Worm (Caenorhabditis elegans): ENCODE results near the gene clpf-1.

DNA sequence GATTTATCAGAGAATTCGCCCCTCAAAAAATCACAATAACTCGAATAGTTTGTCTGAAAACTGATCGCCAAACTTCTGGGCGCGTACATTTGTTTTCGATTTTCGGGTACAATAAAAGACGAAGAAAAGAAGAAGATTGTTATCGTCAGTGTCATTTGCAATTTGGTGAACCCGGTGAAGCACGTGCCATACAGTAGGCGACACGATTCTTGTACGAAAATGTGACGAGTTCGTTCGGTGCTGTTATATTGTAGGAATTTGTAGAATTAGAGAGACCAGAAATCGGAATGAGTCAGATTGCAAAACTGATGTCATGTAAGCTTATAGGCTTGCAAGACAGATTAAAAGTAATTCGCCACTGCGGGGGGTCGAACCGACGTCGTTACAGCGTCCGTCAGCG, 29.8 kb upstream of the clpf-1 start:
- no peak for TF ChIP-seq xnd-1 (tag; optimal IDR thresholded peaks at IDR 0.05)
- no peak for TF ChIP-seq B0261.1 (tag; optimal IDR thresholded peaks at IDR 0.05)

Measured in whole organism, young adult.